Worm (Caenorhabditis elegans): Measurements from ENCODE around the gene lin-8.

ce11 chrII:3063984-3064383 lies 7.4 kb downstream of the lin-8 start:
- TF ChIP-seq snpc-4 (tag; optimal IDR thresholded peaks at IDR 0.05) (no peak), ama-1 (optimal IDR thresholded peaks at IDR 0.05) (no peak), egl-27 (tag; optimal IDR thresholded peaks at IDR 0.05) (no peak)

All from whole organism, L3 larva.